Worm (Caenorhabditis elegans) whole organism, early embryonic: ENCODE measurements around the gene cutl-3.

Experiments
- B0310.2 ChIP-seq: sonication (generic microtip); optimal IDR thresholded peaks from 2 replicates; lab custom pipeline; 2016; ENCODE audit warnings: mild to moderate bottlenecking, missing genetic modification characterization, missing compliant biosample characterization
- ama-1 ChIP-seq: fragments of 150-350 bp; optimal IDR thresholded peaks from 2 replicates; lab custom pipeline; 2014
- ceh-36 ChIP-seq: sonication (generic microtip); optimal IDR thresholded peaks from 2 replicates; lab custom pipeline; 2016; ENCODE audit warnings: missing genetic modification characterization, inconsistent platforms, missing compliant biosample characterization
- hmbx-1 ChIP-seq: sonication (generic microtip); optimal IDR thresholded peaks from 2 replicates; lab custom pipeline; 2016; ENCODE audit warnings: mild to moderate bottlenecking, missing genetic modification characterization, missing compliant biosample characterization
- tbx-37 ChIP-seq: fragments of 200-800 bp; sonication (Bioruptor generic); conservative IDR thresholded peaks from 2 replicates; pipeline ENCODE4 v1.3.6; 2022; ENCODE audit warnings: missing genetic modification reagents, missing genetic modification characterization, missing compliant biosample characterization

DNA sequence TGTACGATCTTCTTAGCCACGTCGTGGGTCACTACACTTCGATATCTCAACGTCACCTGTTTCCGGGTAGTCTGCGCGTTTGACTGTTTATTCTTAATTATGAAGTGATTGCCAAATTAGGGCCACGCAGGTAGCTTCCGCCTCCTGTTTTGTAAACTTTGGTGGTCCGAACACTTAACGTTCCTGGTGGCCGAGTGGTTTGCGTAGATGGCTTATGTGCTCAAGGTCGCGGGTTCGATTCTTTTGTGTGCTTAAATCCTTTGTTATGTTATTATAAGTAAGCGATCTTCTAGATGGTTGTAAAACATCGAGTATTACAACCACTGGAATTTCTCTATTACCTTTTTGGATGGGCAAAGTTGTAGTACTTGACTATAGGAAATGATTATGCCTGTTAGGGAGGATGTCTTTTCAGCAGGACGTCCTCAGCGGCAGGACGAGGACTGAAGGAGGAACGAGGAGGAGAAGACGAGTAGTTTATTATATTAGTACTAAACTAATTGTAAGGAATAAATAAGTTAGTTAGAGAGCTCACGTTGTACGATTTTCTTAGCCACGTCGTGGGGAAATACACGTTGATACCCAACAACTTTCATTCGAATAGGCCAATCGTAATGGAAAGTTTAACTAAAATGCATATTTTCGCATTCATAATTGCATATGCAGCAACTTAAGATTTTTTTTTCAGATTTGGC, 22.0 kb downstream of the cutl-3 start:
- TF ChIP-seq hmbx-1 (tag; lab: Kevin White, UChicago) = no peak
- no peak for TF ChIP-seq ama-1 (lab: Kevin White, UChicago)
- no peak for TF ChIP-seq B0310.2 (tag; lab: Kevin White, UChicago)
- no peak for TF ChIP-seq tbx-37 (GFP tag; lab: Robert Waterston, UW)
- TF ChIP-seq ceh-36 = no peak
